Worm (Caenorhabditis elegans) whole organism, L2 larva: ENCODE results near the gene smex-1.

Source experiments
- R02D3.7 ChIP-seq: fragments of 150-350 bp; optimal IDR thresholded peaks from 2 replicates; lab custom pipeline; 2014; ENCODE audit warnings: missing biosample characterization, missing genetic modification characterization
- ama-1 ChIP-seq: fragments of 150-350 bp; optimal IDR thresholded peaks from 2 replicates; lab custom pipeline; 2018; ENCODE audit warnings: inconsistent platforms
- egl-27 ChIP-seq: sonication (generic microtip); optimal IDR thresholded peaks from 3 replicates; lab custom pipeline; 2017; ENCODE audit warnings: missing biosample characterization, missing genetic modification reagents, missing genetic modification characterization
- lin-13 ChIP-seq: fragments of 150-350 bp; optimal IDR thresholded peaks from 2 replicates; lab custom pipeline; 2014; ENCODE audit warnings: missing biosample characterization, missing genetic modification reagents, missing genetic modification characterization
- nhr-10 ChIP-seq: sonication (generic microtip); optimal IDR thresholded peaks from 2 replicates; lab custom pipeline; 2017; ENCODE audit warnings: missing biosample characterization, missing genetic modification characterization
- nhr-77 ChIP-seq: fragments of 150-350 bp; optimal IDR thresholded peaks from 2 replicates; lab custom pipeline; 2014; ENCODE audit warnings: missing biosample characterization, missing genetic modification characterization

ce11 chrV:8325906-8326305 is 30.1 kb upstream of the smex-1 start:
- TF ChIP-seq ama-1 (no peak), lin-13 (GFP tag; lab: Kevin White, UChicago) (no peak), nhr-77 (tag; lab: Kevin White, UChicago) (no peak), nhr-10 (no peak), egl-27 (tag; lab: Kevin White, UChicago) (no peak), R02D3.7 (tag; lab: Kevin White, UChicago) (no peak)
